ENCODE assay signal across 1 fruit fly cellular context in the genomic region with DNA sequence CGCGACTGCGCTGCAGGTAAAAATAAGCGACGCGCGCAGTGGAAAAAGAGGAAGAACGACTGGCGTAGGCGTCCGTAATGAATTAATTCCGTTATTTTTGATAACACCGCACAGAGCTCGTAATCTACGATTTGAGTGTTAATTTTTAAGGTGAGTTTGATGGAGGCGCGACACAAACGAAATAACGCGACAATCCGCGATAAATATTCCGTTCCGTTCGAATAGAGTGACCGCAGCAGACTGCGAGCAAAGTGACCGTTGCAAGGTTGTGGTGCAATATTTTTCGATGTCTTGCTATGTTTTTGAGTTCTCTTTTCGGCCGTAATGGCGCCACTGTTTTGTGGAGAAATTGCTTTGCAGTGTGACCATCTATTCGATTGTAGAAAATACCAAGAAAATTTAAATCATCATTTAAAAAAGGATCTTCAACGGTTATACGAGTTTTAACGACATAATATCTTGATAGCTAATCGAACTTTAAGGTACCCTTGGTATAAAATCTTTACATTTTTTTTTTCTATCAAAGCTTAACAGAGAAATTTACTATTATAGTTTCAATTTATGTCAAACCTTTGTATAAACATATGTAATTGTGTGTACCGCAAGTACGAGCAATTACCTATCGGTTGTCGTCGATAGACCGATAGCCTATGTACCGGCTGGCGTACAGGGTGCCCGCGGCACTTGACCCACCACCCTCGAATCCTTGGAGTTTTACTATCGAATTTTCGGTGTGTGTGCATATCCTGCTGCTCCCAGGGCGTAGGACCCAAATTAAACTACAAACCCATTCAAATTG.
A peak's percentile ranks its signal among the peaks of the same experiment; 100 is the strongest.
TF ChIP-seq lines count a peak whose summit lies in the region.

A gene (minus strand): TSS at position 248 of the 799 bp plus-strand sequence.
A gene (minus strand): TSS at position 248 of the 799 bp plus-strand sequence.
A gene (plus strand): TSS at position 697 of the 799 bp plus-strand sequence.

TF ChIP-seq in whole organism, embryonic, 481 proteins besides CTCF, POLR2A, EP300 and RAD21 (continued from another document and continues in another):
- TF ChIP-seq schlank (tag; optimal IDR thresholded peaks at IDR 0.05; lab: Kevin White, UChicago) (no peak), CG4820 (GFP tag; optimal IDR thresholded peaks at IDR 0.05; lab: Kevin White, UChicago) (no peak), CG9437 (GFP tag; optimal IDR thresholded peaks at IDR 0.05; lab: Kevin White, UChicago) (no peak), Dek (tag; optimal IDR thresholded peaks at IDR 0.05; lab: Kevin White, UChicago) (no peak), kah (GFP tag; optimal IDR thresholded peaks at IDR 0.05; lab: Kevin White, UChicago) (no peak), Hr3 (GFP tag; optimal IDR thresholded peaks at IDR 0.05; lab: Kevin White, UChicago) (no peak), dimm (GFP tag; IDR thresholded peaks at IDR 0.05; lab: Robert Waterston, UW) (no peak), Hand (GFP tag; optimal IDR thresholded peaks at IDR 0.05; lab: Kevin White, UChicago) (no peak), CG2199 (GFP tag; IDR thresholded peaks at IDR 0.05; lab: Robert Waterston, UW) (peak; percentile 81; the same call in 1 of the 3 replicates), Atf6 (GFP tag; IDR thresholded peaks at IDR 0.05; lab: Robert Waterston, UW) (peak; percentile 68), prd (optimal IDR thresholded peaks at IDR 0.05; lab: Kevin White, UChicago) (no peak), prd (GFP tag; IDR thresholded peaks at IDR 0.05; lab: Robert Waterston, UW) (no peak), Taf1 (GFP tag; IDR thresholded peaks at IDR 0.05; lab: Robert Waterston, UW) (no peak), CG8765 (GFP tag; IDR thresholded peaks at IDR 0.05; lab: Robert Waterston, UW) (no peak), zf30C (GFP tag; optimal IDR thresholded peaks at IDR 0.05; lab: Kevin White, UChicago) (peak; percentile 37), CG2889 (GFP tag; IDR thresholded peaks at IDR 0.05; lab: Robert Waterston, UW) (no peak), Fer2 (tag; optimal IDR thresholded peaks at IDR 0.05; lab: Kevin White, UChicago) (no peak), CG9932 (GFP tag; IDR thresholded peaks at IDR 0.05; lab: Robert Waterston, UW) (peak; percentile 50), CG34376 (GFP tag; optimal IDR thresholded peaks at IDR 0.05; lab: Kevin White, UChicago) (peak; percentile 71), CG9817 (tag; optimal IDR thresholded peaks at IDR 0.05; lab: Kevin White, UChicago) (no peak), Sin3A (optimal IDR thresholded peaks at IDR 0.05; lab: Kevin White, UChicago) (peak; percentile 85), Mad (GFP tag; optimal IDR thresholded peaks at IDR 0.05; lab: Kevin White, UChicago) (no peak), CG1647 (GFP tag; optimal IDR thresholded peaks at IDR 0.05; lab: Kevin White, UChicago) (no peak), chif (GFP tag; optimal IDR thresholded peaks at IDR 0.05; lab: Kevin White, UChicago) (peak in 1 of 2 experiments; percentile 57), CG2116 (GFP tag; optimal IDR thresholded peaks at IDR 0.05; lab: Kevin White, UChicago) (peak; percentile 70), sima (GFP tag; optimal IDR thresholded peaks at IDR 0.05; lab: Kevin White, UChicago) (no peak), CG7963 (GFP tag; IDR thresholded peaks at IDR 0.05; lab: Robert Waterston, UW; ENCODE audit: partially characterized antibody) (0 out of 3 replicates have a peak, but pooled peaks have one; percentile 14), CG7556 (GFP tag; optimal IDR thresholded peaks at IDR 0.05; lab: Kevin White, UChicago) (no peak), Vsx1 (GFP tag; optimal IDR thresholded peaks at IDR 0.05; lab: Kevin White, UChicago) (peak; percentile 49), CG7357 (GFP tag; IDR thresholded peaks at IDR 0.05; lab: Robert Waterston, UW) (no peak), CG17385 (GFP tag; optimal IDR thresholded peaks at IDR 0.05; lab: Kevin White, UChicago) (peak; percentile 82), Chrac-16 (GFP tag; optimal IDR thresholded peaks at IDR 0.05; lab: Kevin White, UChicago) (peak; percentile 10), lilli (GFP tag; optimal IDR thresholded peaks at IDR 0.05; lab: Kevin White, UChicago) (no peak), CG1603 (tag; optimal IDR thresholded peaks at IDR 0.05; lab: Kevin White, UChicago) (peak; percentile 77), Nf-YC (tag; optimal IDR thresholded peaks at IDR 0.05; lab: Kevin White, UChicago) (peak; percentile 8), shn (GFP tag; optimal IDR thresholded peaks at IDR 0.05; lab: Kevin White, UChicago) (peak; percentile 9), pita (GFP tag; optimal IDR thresholded peaks at IDR 0.05; lab: Kevin White, UChicago) (peak; percentile 10), croc (GFP tag; conservative IDR thresholded peaks at IDR 0.05; lab: Robert Waterston, UW) (no peak), Myb (GFP tag; optimal IDR thresholded peaks at IDR 0.05; lab: Kevin White, UChicago) (peak; percentile 95), dmrt99B (tag; optimal IDR thresholded peaks at IDR 0.05; lab: Kevin White, UChicago) (peak; percentile 9), CG11723 (GFP tag; optimal IDR thresholded peaks at IDR 0.05; lab: Kevin White, UChicago) (peak; percentile 3), Dip3 (GFP tag; optimal IDR thresholded peaks at IDR 0.05; lab: Kevin White, UChicago) (no peak), CG42726 (GFP tag; IDR thresholded peaks at IDR 0.05; lab: Robert Waterston, UW; ENCODE audit: partially characterized antibody) (peak; percentile 70; the same call in 1 of the 2 replicates), HHEX (GFP tag; optimal IDR thresholded peaks at IDR 0.05; lab: Kevin White, UChicago) (no peak), CG12155 (GFP tag; optimal IDR thresholded peaks at IDR 0.05; lab: Kevin White, UChicago) (no peak), NfI (GFP tag; optimal IDR thresholded peaks at IDR 0.05; lab: Kevin White, UChicago) (peak; percentile 42), abd-A (tag; optimal IDR thresholded peaks at IDR 0.05; lab: Kevin White, UChicago) (peak; percentile 30), z (GFP tag; IDR thresholded peaks at IDR 0.05; lab: Robert Waterston, UW) (peak; percentile 58; the same call in 2 of the 3 replicates), Dfd (GFP tag; optimal IDR thresholded peaks at IDR 0.05; lab: Kevin White, UChicago) (no peak), Hr78 (GFP tag; optimal IDR thresholded peaks at IDR 0.05; lab: Kevin White, UChicago) (no peak), lmd (GFP tag; IDR thresholded peaks at IDR 0.05; lab: Robert Waterston, UW) (no peak), CG18011 (GFP tag; optimal IDR thresholded peaks at IDR 0.05; lab: Kevin White, UChicago) (no peak), CG11695 (GFP tag; IDR thresholded peaks at IDR 0.05; lab: Robert Waterston, UW) (no peak), tx (GFP tag; optimal IDR thresholded peaks at IDR 0.05; lab: Kevin White, UChicago) (no peak), fru (optimal IDR thresholded peaks at IDR 0.05; lab: Kevin White, UChicago) (no peak), stc (GFP tag; IDR thresholded peaks at IDR 0.05; lab: Robert Waterston, UW) (peak; percentile 60), CG30403 (GFP tag; optimal IDR thresholded peaks at IDR 0.05; lab: Kevin White, UChicago) (peak; percentile 29), lola (GFP tag; optimal IDR thresholded peaks at IDR 0.05; lab: Kevin White, UChicago) (no peak), CG16815 (GFP tag; optimal IDR thresholded peaks at IDR 0.05; lab: Kevin White, UChicago) (no peak), zen (tag; optimal IDR thresholded peaks at IDR 0.05; lab: Kevin White, UChicago) (no peak), H15 (GFP tag; IDR thresholded peaks at IDR 0.05; lab: Robert Waterston, UW) (no peak), CG34224 (GFP tag; IDR thresholded peaks at IDR 0.05; lab: Robert Waterston, UW; ENCODE audit: partially characterized antibody) (no peak), toy (GFP tag; IDR thresholded peaks at IDR 0.05; lab: Robert Waterston, UW) (no peak), nau (GFP tag; optimal IDR thresholded peaks at IDR 0.05; lab: Kevin White, UChicago) (peak; percentile 36), HLH54F (GFP tag; optimal IDR thresholded peaks at IDR 0.05; lab: Kevin White, UChicago) (no peak), CG1529 (GFP tag; optimal IDR thresholded peaks at IDR 0.05; lab: Kevin White, UChicago) (no peak), Pdp1 (GFP tag; optimal IDR thresholded peaks at IDR 0.05; lab: Kevin White, UChicago) (peak in 1 of 2 experiments; percentile 70), CkIIα-i1 (GFP tag; IDR thresholded peaks at IDR 0.05; lab: Robert Waterston, UW) (no peak), Xbp1 (GFP tag; optimal IDR thresholded peaks at IDR 0.05; lab: Kevin White, UChicago) (peak; percentile 17), E2f1 (GFP tag; IDR thresholded peaks at IDR 0.05; lab: Robert Waterston, UW) (no peak), caup (GFP tag; optimal IDR thresholded peaks at IDR 0.05; lab: Kevin White, UChicago; ENCODE audit: severe bottlenecking) (peak; percentile 24), Dref (GFP tag; IDR thresholded peaks at IDR 0.05; lab: Robert Waterston, UW) (peak; percentile 77), Ets65A (GFP tag; lab: Kevin White, UChicago) (no peak), CG32772 (GFP tag; IDR thresholded peaks at IDR 0.05; lab: Robert Waterston, UW) (no peak), ham (GFP tag; IDR thresholded peaks at IDR 0.05; lab: Robert Waterston, UW) (no peak), CG6765 (GFP tag; optimal IDR thresholded peaks at IDR 0.05; lab: Kevin White, UChicago) (peak; percentile 13), az2 (GFP tag; optimal IDR thresholded peaks at IDR 0.05; lab: Kevin White, UChicago) (peak; percentile 31), fd96Cb (tag; optimal IDR thresholded peaks at IDR 0.05; lab: Kevin White, UChicago) (no peak), HLH3B (GFP tag; IDR thresholded peaks at IDR 0.05; lab: Robert Waterston, UW) (no peak; the same call in 1 of the 2 replicates), gem (tag; optimal IDR thresholded peaks at IDR 0.05; lab: Kevin White, UChicago) (no peak), CG11560 (tag; IDR thresholded peaks at IDR 0.05; lab: Robert Waterston, UW) (no peak), dysf (GFP tag; IDR thresholded peaks at IDR 0.05; lab: Robert Waterston, UW) (peak; percentile 6; the same call in 1 of the 3 replicates), tna (GFP tag; IDR thresholded peaks at IDR 0.05; lab: Robert Waterston, UW; ENCODE audit: partially characterized antibody) (peak; percentile 8; the same call in 1 of the 2 replicates), stwl (tag; optimal IDR thresholded peaks at IDR 0.05; lab: Kevin White, UChicago) (peak; percentile 61), CG3163 (GFP tag; optimal IDR thresholded peaks at IDR 0.05; lab: Kevin White, UChicago) (peak; percentile 28), CG12942 (GFP tag; optimal IDR thresholded peaks at IDR 0.05; lab: Kevin White, UChicago) (peak; percentile 1), Atf-2 (GFP tag; optimal IDR thresholded peaks at IDR 0.05; lab: Kevin White, UChicago) (no peak), Adf1 (GFP tag; IDR thresholded peaks at IDR 0.05; lab: Robert Waterston, UW) (peak; percentile 64; the same call in 1 of the 2 replicates), tll (GFP tag; optimal IDR thresholded peaks at IDR 0.05; lab: Kevin White, UChicago) (no peak), Atf3 (GFP tag; optimal IDR thresholded peaks at IDR 0.05; lab: Kevin White, UChicago) (no peak), Optix (GFP tag; IDR thresholded peaks at IDR 0.05; lab: Robert Waterston, UW) (no peak), Ravus (GFP tag; IDR thresholded peaks at IDR 0.05; lab: Robert Waterston, UW) (no peak), Kr (GFP tag; optimal IDR thresholded peaks at IDR 0.05; lab: Kevin White, UChicago) (no peak), CG7839 (tag; optimal IDR thresholded peaks at IDR 0.05; lab: Kevin White, UChicago) (peak; percentile 9), fd102C (GFP tag; optimal IDR thresholded peaks at IDR 0.05; lab: Kevin White, UChicago) (peak; percentile 34), Awh (GFP tag; IDR thresholded peaks at IDR 0.05; lab: Robert Waterston, UW) (peak; percentile 9; the same call in 1 of the 2 replicates), Ets97D (GFP tag; optimal IDR thresholded peaks at IDR 0.05; lab: Kevin White, UChicago) (peak; percentile 82), CG1792 (GFP tag; optimal IDR thresholded peaks at IDR 0.05; lab: Kevin White, UChicago) (no peak), CG10654 (GFP tag; optimal IDR thresholded peaks at IDR 0.05; lab: Kevin White, UChicago) (no peak), CG8944 (GFP tag; optimal IDR thresholded peaks at IDR 0.05; lab: Kevin White, UChicago) (no peak), CG8290 (GFP tag; optimal IDR thresholded peaks at IDR 0.05; lab: Kevin White, UChicago) (peak; percentile 42), CG8290 (tag; optimal IDR thresholded peaks at IDR 0.05; lab: Kevin White, UChicago) (peak in 1 of 2 experiments; percentile 91), Dp (GFP tag; optimal IDR thresholded peaks at IDR 0.05; lab: Kevin White, UChicago) (peak; percentile 79), mirr (GFP tag; optimal IDR thresholded peaks at IDR 0.05; lab: Kevin White, UChicago) (peak; percentile 61), CG13624 (GFP tag; optimal IDR thresholded peaks at IDR 0.05; lab: Kevin White, UChicago) (no peak), CG7745 (tag; optimal IDR thresholded peaks at IDR 0.05; lab: Kevin White, UChicago) (peak; percentile 5), inv (GFP tag; IDR thresholded peaks at IDR 0.05; lab: Robert Waterston, UW; ENCODE audit: partially characterized antibody) (0 out of 2 replicates have a peak, but pooled peaks have one; percentile 7), D19A (tag; optimal IDR thresholded peaks at IDR 0.05; lab: Kevin White, UChicago) (no peak), bcd (GFP tag; optimal IDR thresholded peaks at IDR 0.05; lab: Kevin White, UChicago) (no peak), CG2678 (tag; optimal IDR thresholded peaks at IDR 0.05; lab: Kevin White, UChicago) (peak; percentile 18), vfl (GFP tag; optimal IDR thresholded peaks at IDR 0.05; lab: Kevin White, UChicago) (no peak), Antp (GFP tag; optimal IDR thresholded peaks at IDR 0.05; lab: Kevin White, UChicago) (no peak), NFAT (GFP tag; IDR thresholded peaks at IDR 0.05; lab: Robert Waterston, UW) (peak; percentile 82), CG14667 (GFP tag; IDR thresholded peaks at IDR 0.05; lab: Robert Waterston, UW) (no peak), danr (GFP tag; IDR thresholded peaks at IDR 0.05; lab: Robert Waterston, UW) (no peak), sens-2 (GFP tag; IDR thresholded peaks at IDR 0.05; lab: Robert Waterston, UW) (no peak), maf-S (GFP tag; optimal IDR thresholded peaks at IDR 0.05; lab: Kevin White, UChicago) (no peak), Mes4 (GFP tag; optimal IDR thresholded peaks at IDR 0.05; lab: Kevin White, UChicago) (peak; percentile 53), NK7.1 (GFP tag; optimal IDR thresholded peaks at IDR 0.05; lab: Kevin White, UChicago) (no peak), CG16813 (GFP tag; IDR thresholded peaks at IDR 0.05; lab: Robert Waterston, UW; ENCODE audit: partially characterized antibody) (peak; percentile 52; the same call in 1 of the 3 replicates), wor (GFP tag; IDR thresholded peaks at IDR 0.05; lab: Robert Waterston, UW) (no peak), Mrtf (GFP tag; IDR thresholded peaks at IDR 0.05; lab: Robert Waterston, UW) (no peak)
